Worm (Caenorhabditis elegans): ENCODE data around the gene cal-8.

DNA sequence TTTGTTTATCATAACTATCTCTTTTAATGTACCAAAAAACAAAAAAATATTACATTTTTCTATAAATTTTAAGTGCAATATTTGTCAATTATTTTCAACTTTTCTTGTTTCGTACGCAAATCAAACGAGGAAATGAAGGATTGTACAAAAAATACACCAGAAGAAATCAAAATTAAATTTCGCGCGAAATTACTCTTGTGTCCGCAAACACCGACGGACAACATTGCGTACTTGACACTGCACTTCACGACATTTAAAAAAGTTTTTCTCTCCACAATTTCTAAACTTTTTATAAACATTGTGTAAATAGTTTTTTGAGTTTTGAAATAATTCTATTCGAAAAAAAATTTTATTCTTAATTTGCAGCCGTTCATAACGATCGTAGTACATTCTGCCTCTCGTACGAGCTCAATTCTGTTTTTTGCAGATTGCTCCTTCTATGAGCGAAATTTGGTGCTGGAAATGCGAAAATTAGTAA, 7.9 kb downstream of the cal-8 start, which contains the start of gene mrps-16:
- TF ChIP-seq ref-1 (GFP tag; conservative IDR thresholded peaks at IDR 0.05) (no peak), med-1 (GFP tag; optimal IDR thresholded peaks at IDR 0.05; ENCODE audit: insufficient read depth) (no peak), ztf-29 (GFP tag; IDR thresholded peaks at IDR 0.05) (no peak)

Data from whole organism, midembryonic.